Worm (Caenorhabditis elegans) whole organism, late embryonic: ENCODE measurements around the gene ntl-4.

Experiments
- C08G9.2 ChIP-seq: sonication (generic microtip); optimal IDR thresholded peaks from 2 replicates; lab custom pipeline; 2016; ENCODE audit warnings: mild to moderate bottlenecking, missing genetic modification characterization, moderate library complexity, missing compliant biosample characterization
- C38D4.7 ChIP-seq: fragments of 200-800 bp; sonication (Bioruptor generic); optimal IDR thresholded peaks from 2 replicates; lab custom pipeline; 2018; ENCODE audit warnings: mild to moderate bottlenecking, missing genetic modification characterization, moderate library complexity, missing compliant biosample characterization
- F13H6.1 ChIP-seq: sonication (generic microtip); optimal IDR thresholded peaks from 2 replicates; lab custom pipeline; 2016; ENCODE audit warnings: missing genetic modification characterization, missing compliant biosample characterization
- K02D7.2 ChIP-seq: sonication (generic microtip); optimal IDR thresholded peaks from 2 replicates; lab custom pipeline; 2017; ENCODE audit warnings: mild to moderate bottlenecking, missing genetic modification characterization, missing compliant biosample characterization
- T23F11.4 ChIP-seq: fragments of 200-800 bp; sonication (Bioruptor generic); optimal IDR thresholded peaks from 2 replicates; lab custom pipeline; 2018; ENCODE audit warnings: mild to moderate bottlenecking, missing genetic modification characterization, missing compliant biosample characterization
- ahr-1 ChIP-seq: sonication (generic microtip); optimal IDR thresholded peaks from 2 replicates; lab custom pipeline; 2016; ENCODE audit warnings: missing genetic modification characterization, missing compliant biosample characterization
- ama-1 ChIP-seq: fragments of 150-350 bp; optimal IDR thresholded peaks from 2 replicates; lab custom pipeline; 2014
- ceh-14 ChIP-seq: sonication (generic microtip); optimal IDR thresholded peaks from 2 replicates; lab custom pipeline; 2016; ENCODE audit warnings: missing genotype, missing genetic modification characterization, missing compliant biosample characterization
- ceh-18 ChIP-seq: sonication (generic microtip); optimal IDR thresholded peaks from 2 replicates; lab custom pipeline; 2016; ENCODE audit warnings: missing genetic modification characterization, missing compliant biosample characterization
- ceh-2 ChIP-seq: sonication (generic microtip); optimal IDR thresholded peaks from 2 replicates; lab custom pipeline; 2016; ENCODE audit warnings: missing genotype, missing genetic modification characterization, missing compliant biosample characterization
- ceh-45 ChIP-seq: fragments of 200-800 bp; sonication (Bioruptor generic); IDR thresholded peaks from 2 replicates; pipeline ENCODE4 v1.3.6; 2022; ENCODE audit warnings: missing genetic modification reagents, missing genetic modification characterization, missing compliant biosample characterization
- dve-1 ChIP-seq: sonication (generic microtip); optimal IDR thresholded peaks from 2 replicates; lab custom pipeline; 2017; ENCODE audit warnings: antibody characterized with exemption, mild to moderate bottlenecking, missing genetic modification characterization, missing compliant biosample characterization
- elt-2 ChIP-seq: sonication (generic microtip); optimal IDR thresholded peaks from 2 replicates; lab custom pipeline; 2016; ENCODE audit warnings: missing genetic modification reagents, missing genetic modification characterization, missing compliant biosample characterization
- fax-1 ChIP-seq: sonication (generic microtip); optimal IDR thresholded peaks from 2 replicates; lab custom pipeline; 2016; ENCODE audit warnings: missing genotype, missing genetic modification characterization, missing compliant biosample characterization
- fkh-10 ChIP-seq: fragments of 150-350 bp; optimal IDR thresholded peaks from 2 replicates; lab custom pipeline; 2014; ENCODE audit warnings: missing biosample characterization, missing genetic modification reagents, missing genetic modification characterization
- gmeb-2 ChIP-seq: sonication (generic microtip); optimal IDR thresholded peaks from 2 replicates; lab custom pipeline; 2016; ENCODE audit warnings: missing genetic modification characterization, inconsistent platforms, missing compliant biosample characterization
- hlh-15 ChIP-seq: sonication (generic microtip); optimal IDR thresholded peaks from 2 replicates; lab custom pipeline; 2016; ENCODE audit warnings: missing genetic modification characterization, missing compliant biosample characterization
- hlh-30 ChIP-seq: sonication (generic microtip); optimal IDR thresholded peaks from 2 replicates; lab custom pipeline; 2017; ENCODE audit warnings: antibody characterized with exemption, missing genetic modification characterization, missing compliant biosample characterization; ENCODE audit not compliant: insufficient read depth
- hlh-6 ChIP-seq: sonication (generic microtip); optimal IDR thresholded peaks from 2 replicates; lab custom pipeline; 2016; ENCODE audit warnings: missing genotype, missing genetic modification characterization, missing compliant biosample characterization
- lim-6 ChIP-seq: sonication (generic microtip); optimal IDR thresholded peaks from 2 replicates; lab custom pipeline; 2016; ENCODE audit warnings: missing genetic modification characterization, missing compliant biosample characterization
- madf-2 ChIP-seq: sonication (generic microtip); optimal IDR thresholded peaks from 2 replicates; lab custom pipeline; 2017; ENCODE audit warnings: missing genetic modification characterization, missing compliant biosample characterization
- npax-4 ChIP-seq: sonication (generic microtip); optimal IDR thresholded peaks from 2 replicates; lab custom pipeline; 2016; ENCODE audit warnings: missing genetic modification characterization, missing compliant biosample characterization
- odd-2 ChIP-seq: sonication (generic microtip); optimal IDR thresholded peaks from 2 replicates; lab custom pipeline; 2017; ENCODE audit warnings: antibody characterized with exemption, mild to moderate bottlenecking, missing genetic modification characterization, missing compliant biosample characterization
- pat-9 ChIP-seq: fragments of 200-800 bp; sonication (Bioruptor generic); optimal IDR thresholded peaks from 2 replicates; lab custom pipeline; 2018; ENCODE audit warnings: mild to moderate bottlenecking, missing genetic modification characterization, moderate library complexity, missing compliant biosample characterization
- pha-2 ChIP-seq: sonication (generic microtip); optimal IDR thresholded peaks from 2 replicates; lab custom pipeline; 2017; ENCODE audit warnings: mild to moderate bottlenecking, missing genetic modification characterization, missing compliant biosample characterization
- pha-4 ChIP-seq: fragments of 150-350 bp; optimal IDR thresholded peaks from 2 replicates; lab custom pipeline; 2018; ENCODE audit warnings: missing biosample characterization, missing genetic modification reagents, missing genetic modification characterization
- pros-1 ChIP-seq: fragments of 150-350 bp; optimal IDR thresholded peaks from 2 replicates; lab custom pipeline; 2014; ENCODE audit warnings: missing biosample characterization, missing genetic modification reagents, missing genetic modification characterization
- rnt-1 ChIP-seq: sonication (generic microtip); optimal IDR thresholded peaks from 2 replicates; lab custom pipeline; 2016; ENCODE audit warnings: missing genetic modification characterization, missing compliant biosample characterization
- sdc-2 ChIP-seq: sonication (generic microtip); optimal IDR thresholded peaks from 2 replicates; lab custom pipeline; 2016; ENCODE audit warnings: missing genotype, missing genetic modification characterization, missing compliant biosample characterization
- syd-9 ChIP-seq: sonication (generic microtip); optimal IDR thresholded peaks from 2 replicates; lab custom pipeline; 2016; ENCODE audit warnings: mild to moderate bottlenecking, missing genetic modification characterization, moderate library complexity, missing compliant biosample characterization
- tbx-7 ChIP-seq: sonication (generic microtip); optimal IDR thresholded peaks from 2 replicates; lab custom pipeline; 2016; ENCODE audit warnings: missing genotype, missing genetic modification characterization, missing compliant biosample characterization
- ttx-3 ChIP-seq: sonication (generic microtip); optimal IDR thresholded peaks from 2 replicates; lab custom pipeline; 2016; ENCODE audit warnings: missing genetic modification reagents, missing genetic modification characterization, missing compliant biosample characterization
- unc-3 ChIP-seq, 2 experiments: fragments of 200-800 bp in 1 of 2; sonication (Bioruptor generic) in 1 of 2; sonication (generic microtip) in 1 of 2; conservative IDR thresholded peaks in 1 of 2; optimal IDR thresholded peaks in 1 of 2; 2 replicates each; pipeline versions ENCODE4 v1.3.6 to Lab custom; 2016 to 2022; ENCODE audit warnings: missing compliant biosample characterization in 2 of 2, missing genetic modification characterization in 2 of 2, missing genetic modification reagents in 1 of 2
- unc-55 ChIP-seq: sonication (generic microtip); optimal IDR thresholded peaks from 2 replicates; lab custom pipeline; 2017; ENCODE audit warnings: missing biosample characterization, missing genetic modification reagents, missing genetic modification characterization
- unc-86 ChIP-seq: sonication (generic microtip); optimal IDR thresholded peaks from 2 replicates; lab custom pipeline; 2016; ENCODE audit warnings: missing genetic modification characterization, missing compliant biosample characterization

The ntl-4 gene

DNA sequence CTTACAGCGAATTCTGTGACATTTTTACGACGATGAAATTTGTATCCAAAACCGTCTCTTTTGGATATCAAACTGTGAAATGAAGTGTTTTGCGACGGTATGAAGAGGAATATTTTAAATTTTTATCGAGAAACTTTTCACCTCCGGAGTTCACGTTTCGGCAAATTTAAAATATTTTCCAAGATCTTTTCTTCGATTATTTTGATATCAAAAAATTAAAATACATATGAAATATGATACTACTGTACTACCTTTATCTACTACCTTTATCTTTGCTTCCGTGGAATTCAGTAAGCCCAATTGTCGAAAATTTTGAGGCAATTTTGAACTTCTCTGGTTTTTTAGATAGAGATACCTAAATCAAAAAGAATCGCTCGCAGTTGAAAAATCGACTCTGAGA, 32.6 kb upstream of the ntl-4 start, which contains the start of gene kin-26:
kin-26 (minus strand) TSS at position 101 of the 400 bp plus-strand sequence.
- no peak for TF ChIP-seq ceh-2 (tag; lab: Kevin White, UChicago)
- no peak for TF ChIP-seq ceh-14
- TF ChIP-seq rnt-1 (tag; lab: Kevin White, UChicago), result no peak
- no peak for TF ChIP-seq hlh-30 (tag; lab: Kevin White, UChicago)
- TF ChIP-seq fkh-10 (GFP tag; lab: Kevin White, UChicago), result no peak
- no peak for TF ChIP-seq tbx-7 (tag; lab: Kevin White, UChicago)
- TF ChIP-seq K02D7.2, result no peak
- no peak for TF ChIP-seq syd-9 (tag; lab: Kevin White, UChicago)
- no peak for TF ChIP-seq hlh-6
- no peak for TF ChIP-seq pat-9
- TF ChIP-seq ceh-18 (tag; lab: Kevin White, UChicago), result no peak
- TF ChIP-seq npax-4 (tag; lab: Kevin White, UChicago), result no peak
- TF ChIP-seq ceh-45 (GFP tag; lab: Robert Waterston, UW), result no peak
- TF ChIP-seq ahr-1, result no peak

DNA sequence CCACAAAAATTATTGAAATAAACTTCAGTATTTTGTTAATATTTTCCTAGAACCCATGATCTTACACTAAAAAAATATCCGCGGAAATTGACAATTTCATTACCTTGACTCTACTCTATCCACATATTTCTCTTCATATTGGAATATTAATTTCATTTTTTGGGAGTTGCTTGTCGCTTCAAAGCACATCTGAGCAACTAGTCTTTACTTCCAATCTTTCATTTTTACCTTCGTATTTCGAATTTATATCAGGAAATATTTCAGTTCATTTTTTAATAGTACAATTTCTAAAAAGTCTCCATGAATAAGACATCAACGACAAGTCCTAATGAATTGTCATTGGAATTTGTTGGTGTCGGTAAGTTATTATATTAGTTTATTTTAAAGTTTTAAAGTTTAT, 31.4 kb upstream of the ntl-4 start, which contains the start of gene srt-73:
srt-73 (plus strand) TSS at position 301 of the 400 bp plus-strand sequence.
- TF ChIP-seq lim-6 (no peak), hlh-15 (no peak), unc-55 (GFP tag; lab: Kevin White, UChicago) (no peak), pha-2 (tag; lab: Kevin White, UChicago) (no peak), ttx-3 (tag; lab: Kevin White, UChicago) (no peak), C08G9.2 (tag; lab: Kevin White, UChicago) (no peak), T23F11.4 (GFP tag; lab: Kevin White, UChicago) (no peak), unc-86 (no peak), F13H6.1 (no peak)
- TF ChIP-seq, all 69 proteins: peak for 0

DNA sequence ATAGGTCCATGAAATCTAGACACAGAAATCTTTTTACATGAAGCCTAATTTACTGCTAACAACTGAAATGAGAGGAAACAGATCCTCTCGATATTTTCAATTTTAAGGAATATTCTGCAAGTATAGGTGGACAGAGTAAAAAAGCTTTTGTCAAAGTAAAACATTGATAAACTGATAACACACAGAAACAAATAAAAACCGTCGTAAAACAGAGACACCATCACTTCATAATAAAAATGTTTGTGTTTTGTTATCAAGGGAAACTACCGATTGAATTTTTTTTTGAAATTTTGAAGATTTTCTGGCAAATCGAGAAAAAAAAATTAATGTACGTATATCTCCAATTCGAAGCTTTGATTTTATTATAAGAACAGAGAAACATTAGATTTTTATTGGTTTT, 29.2 kb upstream of the ntl-4 start:
- TF ChIP-seq ahr-1 (no peak), tbx-7 (tag; lab: Kevin White, UChicago) (no peak), ama-1 (lab: Kevin White, UChicago) (no peak), pros-1 (tag; lab: Kevin White, UChicago) (no peak), C38D4.7 (GFP tag; lab: Kevin White, UChicago) (no peak), npax-4 (tag; lab: Kevin White, UChicago) (no peak), ttx-3 (tag; lab: Kevin White, UChicago) (no peak), elt-2 (tag; lab: Kevin White, UChicago) (no peak), madf-2 (tag; lab: Kevin White, UChicago) (no peak), odd-2 (tag; lab: Kevin White, UChicago) (no peak), dve-1 (tag; lab: Kevin White, UChicago) (no peak), ceh-2 (tag; lab: Kevin White, UChicago) (no peak), C08G9.2 (tag; lab: Kevin White, UChicago) (no peak), T23F11.4 (GFP tag; lab: Kevin White, UChicago) (no peak), sdc-2 (tag; lab: Kevin White, UChicago) (no peak), gmeb-2 (tag; lab: Kevin White, UChicago) (no peak)

DNA sequence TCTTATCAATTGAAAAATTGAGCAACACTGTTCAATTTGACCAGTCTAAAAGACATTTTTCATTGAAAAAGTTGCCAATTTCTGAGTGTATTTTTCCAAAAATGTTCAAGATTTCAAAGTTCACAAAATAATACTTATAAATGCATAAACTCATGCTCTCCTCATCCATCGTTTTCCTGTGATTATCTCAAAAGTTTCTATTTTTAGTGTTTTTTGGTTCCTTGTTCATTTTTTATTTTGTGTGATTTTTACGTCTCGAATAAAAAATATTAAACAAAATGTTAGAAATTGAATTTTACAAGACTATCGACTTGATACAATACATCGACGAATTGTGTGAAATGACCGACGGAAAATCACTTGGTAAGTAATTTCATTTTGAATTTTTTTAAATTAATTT, 28.6 kb upstream of the ntl-4 start, which contains the start of gene atic-1:
atic-1 (plus strand) TSS at position 301 of the 400 bp plus-strand sequence.
- TF ChIP-seq syd-9 (tag; lab: Kevin White, UChicago), result no peak
- TF ChIP-seq fax-1 (tag; lab: Kevin White, UChicago), result no peak
- TF ChIP-seq ahr-1, result no peak
- no peak for TF ChIP-seq unc-3 (GFP tag; conservative IDR thresholded peaks at IDR 0.05; lab: Robert Waterston, UW)
- no peak for TF ChIP-seq unc-3 (tag; optimal IDR thresholded peaks at IDR 0.05; lab: Kevin White, UChicago)
- TF ChIP-seq pha-4 (tag; lab: Kevin White, UChicago), result no peak
- TF ChIP-seq dve-1 (tag; lab: Kevin White, UChicago), result no peak
- TF ChIP-seq tbx-7 (tag; lab: Kevin White, UChicago), result no peak
- TF ChIP-seq ttx-3 (tag; lab: Kevin White, UChicago), result no peak
